Worm (Caenorhabditis elegans) whole organism, L1 larva: Measurements from ENCODE around the gene sysm-1.

Experiments used
- lin-14 ChIP-seq: fragments of 200-800 bp; sonication (Bioruptor generic); optimal IDR thresholded peaks from 2 replicates; lab custom pipeline; 2018; ENCODE audit warnings: mild to moderate bottlenecking, missing genetic modification characterization, moderate library complexity, missing compliant biosample characterization
- skn-1 ChIP-seq: fragments of 150-350 bp; optimal IDR thresholded peaks from 2 replicates; lab custom pipeline; 2014; ENCODE audit warnings: missing biosample characterization, missing genetic modification characterization
- sox-4 ChIP-seq: sonication (generic microtip); optimal IDR thresholded peaks from 2 replicates; lab custom pipeline; 2016; ENCODE audit warnings: missing genetic modification characterization, missing compliant biosample characterization
- zag-1 ChIP-seq: fragments of 150-350 bp; optimal IDR thresholded peaks from 2 replicates; lab custom pipeline; 2014; ENCODE audit warnings: missing biosample characterization, missing genetic modification characterization

DNA sequence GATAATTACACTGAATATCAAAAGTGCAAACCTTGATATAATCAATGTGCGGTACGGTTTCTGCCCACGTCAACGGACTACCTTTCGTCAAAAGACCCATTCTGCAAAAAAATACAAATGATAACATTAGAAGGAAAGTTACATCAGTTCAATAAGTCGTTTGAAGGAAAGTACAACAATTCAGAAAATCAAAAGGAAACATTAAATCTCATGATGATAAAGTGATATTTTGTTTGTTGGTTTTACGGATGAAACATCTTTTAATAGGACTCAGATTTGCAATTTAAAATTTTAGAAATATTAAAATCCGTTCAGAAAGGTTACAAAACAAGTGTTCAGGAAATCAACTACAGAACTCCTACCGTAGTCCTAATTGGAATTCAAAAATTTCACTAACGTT, 44.8 kb downstream of the sysm-1 start, which contains the start of gene gcs-1:
- TF ChIP-seq lin-14 (GFP tag; lab: Kevin White, UChicago): no peak
- TF ChIP-seq zag-1: no peak
- no peak for TF ChIP-seq sox-4 (tag; lab: Kevin White, UChicago)
- no peak for TF ChIP-seq skn-1 (tag; lab: Kevin White, UChicago)
